Worm (Caenorhabditis elegans) whole organism, young adult: Measurements from ENCODE around the gene wdr-4.

ENCODE experiments used
- ZK185.1 ChIP-seq: sonication (generic microtip); optimal IDR thresholded peaks from 2 replicates; lab custom pipeline; 2016; ENCODE audit warnings: mild to moderate bottlenecking, missing genetic modification characterization, missing compliant biosample characterization; ENCODE audit not compliant: poor library complexity, severe bottlenecking
- ama-1 ChIP-seq, 3 experiments: fragments of 150-350 bp in 1 of 3; sonication (generic microtip) in 2 of 3; optimal IDR thresholded peaks; 2 replicates each; lab custom pipeline; 2014 to 2018; ENCODE audit warnings: missing biosample characterization in 2 of 3, missing genetic modification characterization in 2 of 3, missing genetic modification reagents in 2 of 3
- ceh-40 ChIP-seq: fragments of 200-800 bp; sonication (Bioruptor generic); IDR thresholded peaks from 2 replicates; pipeline ENCODE4 v1.3.6; 2022; ENCODE audit warnings: missing genetic modification characterization, missing compliant biosample characterization
- ceh-58 ChIP-seq: fragments of 200-800 bp; sonication (Bioruptor generic); IDR thresholded peaks from 2 replicates; pipeline ENCODE4 v1.3.6; 2022; ENCODE audit warnings: missing genetic modification characterization, missing compliant biosample characterization
- let-607 ChIP-seq, 2 experiments: fragments of 200-800 bp in 1 of 2; sonication (Bioruptor generic) in 1 of 2; sonication (generic microtip) in 1 of 2; optimal IDR thresholded peaks; 2 replicates each; lab custom pipeline; 2016 to 2018; ENCODE audit warnings: mild to moderate bottlenecking in 2 of 2, missing compliant biosample characterization in 2 of 2, missing genetic modification characterization in 2 of 2, moderate library complexity in 2 of 2, missing genotype in 1 of 2
- snpc-4 ChIP-seq, 5 experiments: fragments of 150-350 bp in 1 of 5; sonication (generic microtip) in 4 of 5; optimal IDR thresholded peaks; 2 replicates each; lab custom pipeline; 2014 to 2018; ENCODE audit warnings: missing genetic modification characterization in 5 of 5, missing biosample characterization in 3 of 5, antibody characterized with exemption in 2 of 5, mild to moderate bottlenecking in 2 of 5, missing compliant biosample characterization in 2 of 5, missing genotype in 2 of 5, moderate library complexity in 2 of 5, missing genetic modification reagents in 1 of 5

DNA sequence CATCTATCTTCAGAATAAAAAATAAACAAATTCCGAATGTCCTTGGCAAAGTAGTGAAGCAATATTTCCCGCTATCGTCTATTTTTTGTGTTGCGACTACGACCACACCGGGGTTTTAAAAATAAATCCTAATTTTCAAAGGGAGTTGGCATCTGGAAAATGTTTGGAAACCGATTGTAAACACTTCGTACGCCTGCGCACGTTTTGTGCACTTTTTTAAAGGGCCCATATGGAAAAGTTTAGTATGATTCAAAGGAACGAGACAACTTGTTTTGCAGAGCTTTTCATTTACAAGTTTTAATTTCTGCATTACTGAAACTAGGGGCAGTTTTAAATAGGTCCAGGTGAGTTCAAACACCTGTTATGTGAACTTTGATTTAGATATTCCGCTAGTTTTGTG, 14.5 kb downstream of the wdr-4 start:
- TF ChIP-seq ceh-40 (GFP tag; lab: Robert Waterston, UW) (no peak), ama-1 (optimal IDR thresholded peaks at IDR 0.05; lab: Kevin White, UChicago) (no peak), ama-1 (GFP tag; optimal IDR thresholded peaks at IDR 0.05; lab: Kevin White, UChicago) (no peak), snpc-4 (GFP tag; optimal IDR thresholded peaks at IDR 0.05; lab: Kevin White, UChicago) (no peak), snpc-4 (tag; optimal IDR thresholded peaks at IDR 0.05; lab: Kevin White, UChicago) (no peak), let-607 (tag; optimal IDR thresholded peaks at IDR 0.05; lab: Kevin White, UChicago) (no peak), ZK185.1 (tag; lab: Kevin White, UChicago) (no peak), ceh-58 (no peak)
